Worm (Caenorhabditis elegans) whole organism, young adult: ENCODE results near the gene Y54F10AR.1.

ENCODE experiments used
- B0035.1 ChIP-seq: sonication (generic microtip); optimal IDR thresholded peaks from 2 replicates; lab custom pipeline; 2016; ENCODE audit warnings: missing genetic modification characterization, mild to moderate bottlenecking, missing compliant biosample characterization, missing genotype, missing genetic modification reagents
- B0261.1 ChIP-seq: sonication (generic microtip); optimal IDR thresholded peaks from 2 replicates; lab custom pipeline; 2016; ENCODE audit warnings: mild to moderate bottlenecking, missing genetic modification characterization, moderate library complexity, missing compliant biosample characterization
- B0336.3 ChIP-seq: fragments of 200-800 bp; sonication (Bioruptor generic); IDR thresholded peaks from 2 replicates; pipeline ENCODE4 v1.3.6; 2022; ENCODE audit warnings: missing genetic modification characterization, missing compliant biosample characterization
- C06A6.2 ChIP-seq: fragments of 200-800 bp; sonication (Bioruptor generic); conservative IDR thresholded peaks from 2 replicates; pipeline ENCODE4 v1.3.6; 2022; ENCODE audit warnings: missing genetic modification characterization, missing compliant biosample characterization
- C17E4.6 ChIP-seq: fragments of 200-800 bp; sonication (Bioruptor generic); IDR thresholded peaks from 2 replicates; pipeline ENCODE4 v1.3.6; 2022; ENCODE audit warnings: missing genetic modification reagents, missing genetic modification characterization, missing compliant biosample characterization
- F10E7.11 ChIP-seq: sonication (generic microtip); optimal IDR thresholded peaks from 2 replicates; lab custom pipeline; 2017; ENCODE audit warnings: mild to moderate bottlenecking, missing genetic modification characterization, moderate library complexity, missing compliant biosample characterization
- F22D6.2 ChIP-seq: sonication (generic microtip); optimal IDR thresholded peaks from 2 replicates; lab custom pipeline; 2016; ENCODE audit warnings: mild to moderate bottlenecking, missing genetic modification characterization, missing compliant biosample characterization
- F33H1.4 ChIP-seq: fragments of 200-800 bp; sonication (Bioruptor generic); IDR thresholded peaks from 2 replicates; pipeline ENCODE4 v1.3.6; 2022; ENCODE audit warnings: missing genetic modification reagents, missing genetic modification characterization, missing compliant biosample characterization
- F49E8.2 ChIP-seq: sonication (generic microtip); optimal IDR thresholded peaks from 3 replicates; lab custom pipeline; 2017; ENCODE audit warnings: missing genetic modification characterization, mild to moderate bottlenecking, missing compliant biosample characterization, antibody characterized with exemption, moderate library complexity; ENCODE audit not compliant: insufficient read depth
- F52B5.7 ChIP-seq: sonication (generic microtip); optimal IDR thresholded peaks from 2 replicates; lab custom pipeline; 2016; ENCODE audit warnings: mild to moderate bottlenecking, missing genetic modification characterization, missing compliant biosample characterization
- K12H6.12 ChIP-seq: fragments of 200-800 bp; sonication (Bioruptor generic); optimal IDR thresholded peaks from 2 replicates; lab custom pipeline; 2018; ENCODE audit warnings: mild to moderate bottlenecking, missing genetic modification characterization, missing compliant biosample characterization
- Y95B8A.8 ChIP-seq: fragments of 200-800 bp; sonication (Bioruptor generic); IDR thresholded peaks from 2 replicates; pipeline ENCODE4 v1.3.6; 2022; ENCODE audit warnings: missing genetic modification reagents, missing genetic modification characterization, missing compliant biosample characterization
- ama-1 ChIP-seq, 3 experiments: fragments of 150-350 bp in 1 of 3; sonication (generic microtip) in 2 of 3; optimal IDR thresholded peaks; 2 replicates each; lab custom pipeline; 2014 to 2018; ENCODE audit warnings: missing biosample characterization in 2 of 3, missing genetic modification characterization in 2 of 3, missing genetic modification reagents in 2 of 3
- aptf-3 ChIP-seq: fragments of 200-800 bp; sonication (Bioruptor generic); IDR thresholded peaks from 2 replicates; pipeline ENCODE4 v1.3.6; 2022; ENCODE audit warnings: missing genetic modification characterization, missing compliant biosample characterization
- athp-1 ChIP-seq: sonication (generic microtip); optimal IDR thresholded peaks from 2 replicates; lab custom pipeline; 2017; ENCODE audit warnings: mild to moderate bottlenecking, missing genetic modification characterization, missing compliant biosample characterization
- bed-2 ChIP-seq: fragments of 200-800 bp; sonication (Bioruptor generic); IDR thresholded peaks from 2 replicates; pipeline ENCODE4 v1.3.6; 2022; ENCODE audit warnings: missing genetic modification reagents, missing genetic modification characterization, missing compliant biosample characterization
- ceh-58 ChIP-seq: fragments of 200-800 bp; sonication (Bioruptor generic); IDR thresholded peaks from 2 replicates; pipeline ENCODE4 v1.3.6; 2022; ENCODE audit warnings: missing genetic modification characterization, missing compliant biosample characterization
- ceh-91 ChIP-seq: fragments of 200-800 bp; sonication (Bioruptor generic); IDR thresholded peaks from 2 replicates; pipeline ENCODE4 v1.3.6; 2022; ENCODE audit warnings: missing genetic modification reagents, missing genetic modification characterization, missing compliant biosample characterization
- dox-1 ChIP-seq: fragments of 200-800 bp; sonication (Bioruptor generic); IDR thresholded peaks from 2 replicates; pipeline ENCODE4 v1.3.6; 2022; ENCODE audit warnings: missing genetic modification reagents, missing genetic modification characterization, missing compliant biosample characterization
- dpl-1 ChIP-seq: fragments of 150-350 bp; optimal IDR thresholded peaks from 2 replicates; lab custom pipeline; 2014; ENCODE audit warnings: missing biosample characterization, missing genetic modification reagents, missing genetic modification characterization
- egl-18 ChIP-seq: fragments of 200-800 bp; sonication (Bioruptor generic); IDR thresholded peaks from 2 replicates; pipeline ENCODE4 v1.3.6; 2022; ENCODE audit warnings: missing genetic modification reagents, missing genetic modification characterization, missing compliant biosample characterization
- gei-17 ChIP-seq: fragments of 200-800 bp; sonication (Bioruptor generic); optimal IDR thresholded peaks from 2 replicates; lab custom pipeline; 2018; ENCODE audit warnings: mild to moderate bottlenecking, missing genetic modification characterization, missing compliant biosample characterization
- hlh-12 ChIP-seq: sonication (generic microtip); optimal IDR thresholded peaks from 2 replicates; lab custom pipeline; 2016; ENCODE audit warnings: missing genetic modification characterization, missing compliant biosample characterization
- hlh-26 ChIP-seq: fragments of 200-800 bp; sonication (Bioruptor generic); conservative IDR thresholded peaks from 2 replicates; pipeline ENCODE4 v1.3.6; 2022; ENCODE audit warnings: missing genetic modification reagents, missing genetic modification characterization, missing compliant biosample characterization
- lag-1 ChIP-seq: fragments of 200-800 bp; sonication (Bioruptor generic); IDR thresholded peaks from 2 replicates; pipeline ENCODE4 v1.3.6; 2022; ENCODE audit warnings: missing genetic modification reagents, missing genetic modification characterization, missing compliant biosample characterization
- let-526 ChIP-seq: fragments of 200-800 bp; sonication (Bioruptor generic); IDR thresholded peaks from 2 replicates; pipeline ENCODE4 v1.3.6; 2022; ENCODE audit warnings: missing genetic modification reagents, missing genetic modification characterization, missing compliant biosample characterization
- lin-54 ChIP-seq: fragments of 200-800 bp; sonication (Bioruptor generic); optimal IDR thresholded peaks from 2 replicates; lab custom pipeline; 2018; ENCODE audit warnings: mild to moderate bottlenecking, missing genetic modification characterization, missing compliant biosample characterization
- lsl-1 ChIP-seq: fragments of 200-800 bp; sonication (Bioruptor generic); optimal IDR thresholded peaks from 2 replicates; lab custom pipeline; 2018; ENCODE audit warnings: mild to moderate bottlenecking, missing genetic modification characterization, moderate library complexity, missing compliant biosample characterization
- madf-8 ChIP-seq: fragments of 200-800 bp; sonication (Bioruptor generic); conservative IDR thresholded peaks from 2 replicates; pipeline ENCODE4 v1.3.6; 2022; ENCODE audit warnings: missing genetic modification reagents, missing genetic modification characterization, missing compliant biosample characterization
- mcd-1 ChIP-seq: fragments of 200-800 bp; sonication (Bioruptor generic); IDR thresholded peaks from 2 replicates; pipeline ENCODE4 v1.3.6; 2022; ENCODE audit warnings: missing genetic modification reagents, missing genetic modification characterization, missing compliant biosample characterization
- mel-28 ChIP-seq: sonication (generic microtip); optimal IDR thresholded peaks from 2 replicates; lab custom pipeline; 2016; ENCODE audit warnings: borderline replicate concordance, mild to moderate bottlenecking, missing genetic modification characterization, missing compliant biosample characterization
- mes-4 ChIP-seq: sonication (generic microtip); optimal IDR thresholded peaks from 2 replicates; lab custom pipeline; 2016; ENCODE audit warnings: missing genotype, missing genetic modification characterization, missing compliant biosample characterization
- nfya-1 ChIP-seq: sonication (generic microtip); optimal IDR thresholded peaks from 2 replicates; lab custom pipeline; 2017; ENCODE audit warnings: antibody characterized with exemption, missing compliant biosample characterization, missing genetic modification characterization, borderline replicate concordance; ENCODE audit not compliant: insufficient read depth
- nfyb-1 ChIP-seq: fragments of 200-800 bp; sonication (Bioruptor generic); IDR thresholded peaks from 2 replicates; pipeline ENCODE4 v1.3.6; 2022; ENCODE audit warnings: missing genetic modification reagents, missing genetic modification characterization, missing compliant biosample characterization
- nhr-80 ChIP-seq: sonication (generic microtip); optimal IDR thresholded peaks from 2 replicates; lab custom pipeline; 2016; ENCODE audit warnings: missing genetic modification characterization, missing compliant biosample characterization
- sdz-38 ChIP-seq: sonication (generic microtip); optimal IDR thresholded peaks from 2 replicates; lab custom pipeline; 2016; ENCODE audit warnings: missing genotype, missing genetic modification characterization, missing compliant biosample characterization
- snpc-3.4 ChIP-seq: sonication (generic microtip); optimal IDR thresholded peaks from 2 replicates; lab custom pipeline; 2017; ENCODE audit warnings: missing genetic modification characterization, mild to moderate bottlenecking, missing compliant biosample characterization, antibody characterized with exemption, moderate library complexity, missing genotype, missing genetic modification reagents
- tbx-9 ChIP-seq: sonication (generic microtip); optimal IDR thresholded peaks from 2 replicates; lab custom pipeline; 2016; ENCODE audit warnings: borderline replicate concordance, missing genetic modification characterization, inconsistent platforms, missing compliant biosample characterization
- tlf-1 ChIP-seq: fragments of 200-800 bp; sonication (Bioruptor generic); optimal IDR thresholded peaks from 2 replicates; lab custom pipeline; 2018; ENCODE audit warnings: mild to moderate bottlenecking, missing genetic modification characterization, missing compliant biosample characterization
- unc-130 ChIP-seq: sonication (generic microtip); optimal IDR thresholded peaks from 2 replicates; lab custom pipeline; 2016; ENCODE audit warnings: missing genetic modification reagents, missing genetic modification characterization, missing compliant biosample characterization
- unc-62 ChIP-seq: fragments of 150-350 bp; optimal IDR thresholded peaks from 2 replicates; lab custom pipeline; 2014; ENCODE audit warnings: missing biosample characterization, missing genetic modification reagents, missing genetic modification characterization
- zfh-2 ChIP-seq: fragments of 200-800 bp; sonication (Bioruptor generic); conservative IDR thresholded peaks from 2 replicates; pipeline ENCODE4 v1.3.6; 2022; ENCODE audit warnings: missing genetic modification reagents, missing genetic modification characterization, missing compliant biosample characterization
- zim-3 ChIP-seq: sonication (generic microtip); optimal IDR thresholded peaks from 2 replicates; lab custom pipeline; 2017; ENCODE audit warnings: mild to moderate bottlenecking, missing genetic modification characterization, moderate library complexity, missing compliant biosample characterization
- ztf-22 ChIP-seq: fragments of 200-800 bp; sonication (Bioruptor generic); optimal IDR thresholded peaks from 2 replicates; lab custom pipeline; 2018; ENCODE audit warnings: mild to moderate bottlenecking, missing genetic modification characterization, moderate library complexity, missing compliant biosample characterization
- ztf-28 ChIP-seq: fragments of 200-800 bp; sonication (Bioruptor generic); IDR thresholded peaks from 2 replicates; pipeline ENCODE4 v1.3.6; 2022; ENCODE audit warnings: missing genetic modification reagents, missing genetic modification characterization, missing compliant biosample characterization
- ztf-3 ChIP-seq: fragments of 200-800 bp; sonication (Bioruptor generic); optimal IDR thresholded peaks from 2 replicates; lab custom pipeline; 2018; ENCODE audit warnings: mild to moderate bottlenecking, missing genetic modification characterization, missing compliant biosample characterization
- ztf-6 ChIP-seq: fragments of 200-800 bp; sonication (Bioruptor generic); IDR thresholded peaks from 2 replicates; pipeline ENCODE4 v1.3.6; 2022; ENCODE audit warnings: missing genetic modification reagents, missing genetic modification characterization, missing compliant biosample characterization

Gene Y54F10AR.1

DNA sequence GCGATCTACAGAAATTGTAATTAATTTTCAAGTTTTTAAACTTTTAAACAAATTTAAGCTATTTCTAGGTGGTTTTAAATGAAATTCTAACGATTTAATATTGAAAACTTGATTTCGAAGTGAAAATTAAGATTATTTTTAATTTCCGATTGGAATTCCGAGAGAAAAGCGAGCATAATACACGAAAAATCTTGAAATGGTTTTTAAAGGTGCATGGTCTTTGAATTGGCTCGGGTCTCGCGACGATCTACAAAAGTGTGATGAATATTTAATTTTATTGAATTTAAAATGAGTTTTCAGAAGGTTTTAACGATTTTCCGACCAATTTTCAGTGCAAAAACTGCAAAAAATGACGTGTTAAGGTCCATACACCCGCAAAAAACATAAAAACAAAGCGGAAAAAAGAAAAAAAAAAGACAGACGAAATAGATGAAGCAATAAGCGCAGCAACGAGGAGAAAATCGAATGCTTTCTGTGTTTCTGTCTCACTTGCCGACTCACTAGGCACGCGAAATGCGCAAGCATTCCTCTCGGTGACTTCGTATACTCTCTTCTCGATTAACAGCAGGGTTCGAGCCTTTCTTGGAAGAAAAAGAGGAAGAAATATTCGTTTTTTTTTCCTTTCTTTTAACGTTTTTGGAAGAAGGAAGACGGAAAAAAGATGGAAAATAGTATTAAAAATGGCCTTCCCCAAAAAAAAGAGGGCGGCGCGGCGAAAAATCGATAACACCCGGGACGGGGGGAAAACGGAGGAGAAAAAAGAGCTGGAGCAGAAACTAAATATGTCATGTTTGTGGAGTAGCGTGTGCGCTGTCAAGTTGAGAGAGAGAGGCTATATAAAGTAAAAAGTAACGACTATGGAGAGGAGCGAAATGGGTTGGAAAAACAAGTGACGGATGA lies 1.1 kb upstream of the Y54F10AR.1 start:
- TF ChIP-seq hlh-12 (tag; lab: Kevin White, UChicago) (no peak), ceh-58 (no peak), sdz-38 (tag; lab: Kevin White, UChicago) (no peak), ztf-3 (GFP tag; lab: Kevin White, UChicago) (no peak), F22D6.2 (tag; lab: Kevin White, UChicago) (no peak), F49E8.2 (tag; lab: Kevin White, UChicago) (no peak), lin-54 (GFP tag; lab: Kevin White, UChicago) (no peak), nfya-1 (tag; lab: Kevin White, UChicago) (no peak), C06A6.2 (GFP tag; lab: Robert Waterston, UW) (no peak), mcd-1 (GFP tag; lab: Robert Waterston, UW) (no peak; the same call in 1 of the 2 replicates), nfyb-1 (GFP tag; lab: Robert Waterston, UW) (peak; percentile 70; the same call in 1 of the 2 replicates), madf-8 (GFP tag; lab: Robert Waterston, UW) (peak; percentile 52), ztf-28 (no peak), B0035.1 (tag; lab: Kevin White, UChicago) (no peak), dox-1 (GFP tag; lab: Robert Waterston, UW) (peak; percentile 47), nhr-80 (tag; lab: Kevin White, UChicago) (peak; percentile 67), aptf-3 (GFP tag; lab: Robert Waterston, UW) (no peak), tbx-9 (tag; lab: Kevin White, UChicago) (no peak), mes-4 (tag; lab: Kevin White, UChicago) (no peak), F33H1.4 (GFP tag; lab: Robert Waterston, UW) (peak; percentile 88), ztf-6 (GFP tag; lab: Robert Waterston, UW) (no peak), ceh-91 (GFP tag; lab: Robert Waterston, UW) (0 out of 2 replicates have a peak, but pooled peaks have one; percentile 27), hlh-26 (no peak), K12H6.12 (tag; lab: Kevin White, UChicago) (peak; percentile 74), zfh-2 (GFP tag; lab: Robert Waterston, UW) (peak; percentile 70), Y95B8A.8 (GFP tag; lab: Robert Waterston, UW) (no peak), egl-18 (GFP tag; lab: Robert Waterston, UW) (no peak), dpl-1 (GFP tag; lab: Kevin White, UChicago) (peak; percentile 38), B0336.3 (GFP tag; lab: Robert Waterston, UW) (no peak), C17E4.6 (no peak), zim-3 (tag; lab: Kevin White, UChicago) (no peak), lsl-1 (GFP tag; lab: Kevin White, UChicago) (peak; percentile 95), mel-28 (tag; lab: Kevin White, UChicago) (no peak), unc-62 (GFP tag; lab: Kevin White, UChicago) (no peak), unc-130 (GFP tag; lab: Kevin White, UChicago) (no peak), snpc-3.4 (tag; lab: Kevin White, UChicago) (no peak), ztf-22 (GFP tag; lab: Kevin White, UChicago) (no peak), lag-1 (GFP tag; lab: Robert Waterston, UW) (no peak), tlf-1 (no peak), F52B5.7 (tag; lab: Kevin White, UChicago) (no peak), ama-1 (optimal IDR thresholded peaks at IDR 0.05; lab: Kevin White, UChicago) (no peak), ama-1 (GFP tag; optimal IDR thresholded peaks at IDR 0.05; lab: Kevin White, UChicago) (no peak), F10E7.11 (tag; lab: Kevin White, UChicago) (no peak), athp-1 (tag; lab: Kevin White, UChicago) (no peak), B0261.1 (tag; lab: Kevin White, UChicago) (no peak), bed-2 (GFP tag; lab: Robert Waterston, UW) (no peak), gei-17 (GFP tag; lab: Kevin White, UChicago) (no peak), let-526 (GFP tag; lab: Robert Waterston, UW) (no peak)
